Worm (Caenorhabditis elegans): ENCODE measurements around the gene F53B7.7.

F53B7.7 gene

DNA sequence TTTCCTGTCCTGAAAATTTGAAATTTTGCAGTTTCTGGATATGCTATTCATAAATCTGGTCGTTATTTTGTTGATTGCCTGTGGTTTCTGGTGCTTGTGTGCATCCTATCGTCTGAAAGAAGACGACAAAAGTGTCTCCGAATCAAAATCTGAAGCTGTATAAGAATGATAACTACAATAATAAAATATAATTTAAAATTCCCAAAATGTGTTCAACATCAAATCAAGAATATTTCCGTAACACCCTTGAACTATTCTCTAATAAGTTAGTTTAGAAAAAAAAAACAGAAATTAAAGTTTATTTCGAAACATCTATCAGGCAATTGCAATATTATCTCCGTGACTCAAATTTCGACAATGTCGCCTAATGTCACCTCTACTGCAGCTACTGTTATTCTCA lies 41.6 kb downstream of the F53B7.7 start, which contains the start of gene C45B11.8:
Gene C45B11.8 (plus strand): TSS at position 301 of the 400 bp plus-strand sequence.
- TF ChIP-seq tbx-11 (GFP tag; IDR thresholded peaks at IDR 0.05) = no peak
- no peak for TF ChIP-seq ama-1 (optimal IDR thresholded peaks at IDR 0.05)
- no peak for TF ChIP-seq hmg-4 (GFP tag; optimal IDR thresholded peaks at IDR 0.05)
- TF ChIP-seq hmbx-1 (tag; optimal IDR thresholded peaks at IDR 0.05) = no peak
- no peak for TF ChIP-seq ceh-36 (tag; optimal IDR thresholded peaks at IDR 0.05)
- no peak for TF ChIP-seq hnd-1 (tag; optimal IDR thresholded peaks at IDR 0.05)
- TF ChIP-seq ceh-13 (GFP tag; optimal IDR thresholded peaks at IDR 0.05) = no peak
- TF ChIP-seq sea-1 (GFP tag; conservative IDR thresholded peaks at IDR 0.05) = no peak
- no peak for TF ChIP-seq pes-1 (GFP tag; IDR thresholded peaks at IDR 0.05)
- no peak for TF ChIP-seq tra-4 (tag; optimal IDR thresholded peaks at IDR 0.05)
- TF ChIP-seq F13C5.2 (tag; optimal IDR thresholded peaks at IDR 0.05) = no peak
- TF ChIP-seq tbx-37 (GFP tag; conservative IDR thresholded peaks at IDR 0.05) = no peak
- no peak for TF ChIP-seq flt-1 (GFP tag; IDR thresholded peaks at IDR 0.05)
- TF ChIP-seq ets-7 (tag; optimal IDR thresholded peaks at IDR 0.05) = no peak
- TF ChIP-seq scrt-1 (GFP tag; IDR thresholded peaks at IDR 0.05) = no peak
- no peak for TF ChIP-seq aly-1 (tag; optimal IDR thresholded peaks at IDR 0.05)
- no peak for TF ChIP-seq B0310.2 (tag; optimal IDR thresholded peaks at IDR 0.05)

DNA sequence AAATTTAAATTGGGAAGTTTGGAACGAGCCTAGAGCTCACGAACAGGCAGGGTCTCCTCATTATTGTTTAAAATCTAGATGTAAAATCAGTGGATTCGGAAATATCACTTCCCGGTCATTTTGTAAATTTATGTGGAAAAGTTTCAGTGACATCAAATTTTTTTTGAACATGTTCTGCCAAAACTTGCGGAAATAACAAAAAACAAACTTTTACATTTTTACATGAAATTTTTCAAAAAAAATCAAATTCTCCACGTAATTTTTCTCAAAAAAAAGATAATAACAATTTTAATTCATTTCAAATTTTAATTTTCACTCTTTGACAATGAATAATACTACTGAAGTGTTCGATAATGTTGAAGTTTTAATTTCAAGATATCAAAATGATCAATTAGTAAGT lies 42.6 kb downstream of the F53B7.7 start, which contains the start of gene C45B11.5:
Gene C45B11.5 (plus strand): TSS at position 301 of the 400 bp plus-strand sequence.
- TF ChIP-seq scrt-1 (GFP tag; IDR thresholded peaks at IDR 0.05) (no peak), ama-1 (optimal IDR thresholded peaks at IDR 0.05) (no peak), tra-4 (tag; optimal IDR thresholded peaks at IDR 0.05) (no peak), aly-1 (tag; optimal IDR thresholded peaks at IDR 0.05) (no peak), B0310.2 (tag; optimal IDR thresholded peaks at IDR 0.05) (no peak), hmbx-1 (tag; optimal IDR thresholded peaks at IDR 0.05) (no peak), flt-1 (GFP tag; IDR thresholded peaks at IDR 0.05) (no peak), hnd-1 (tag; optimal IDR thresholded peaks at IDR 0.05) (no peak), ceh-13 (GFP tag; optimal IDR thresholded peaks at IDR 0.05) (no peak), ets-7 (tag; optimal IDR thresholded peaks at IDR 0.05) (no peak), tbx-11 (GFP tag; IDR thresholded peaks at IDR 0.05) (no peak), tbx-37 (GFP tag; conservative IDR thresholded peaks at IDR 0.05) (no peak), sea-1 (GFP tag; conservative IDR thresholded peaks at IDR 0.05) (no peak), ceh-36 (tag; optimal IDR thresholded peaks at IDR 0.05) (no peak), F13C5.2 (tag; optimal IDR thresholded peaks at IDR 0.05) (no peak)

DNA sequence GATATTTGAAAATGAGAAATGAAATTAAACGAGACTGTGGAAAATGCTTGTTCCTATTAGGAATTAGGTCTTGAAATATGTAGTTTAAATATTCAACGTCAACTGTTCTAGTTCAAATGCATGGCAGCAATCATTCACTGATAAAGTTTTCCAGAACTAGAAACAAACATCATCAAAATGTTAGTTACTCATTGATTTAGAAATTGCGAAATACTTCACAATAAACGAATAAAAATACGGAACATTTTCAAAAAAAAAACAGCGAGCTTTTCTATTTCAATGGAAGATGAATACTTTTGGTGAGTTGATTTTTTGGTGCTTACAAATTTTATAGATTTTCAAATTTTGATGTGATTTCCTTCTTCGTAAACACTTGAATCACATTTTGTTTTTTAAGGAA lies 43.6 kb downstream of the F53B7.7 start, which contains the start of gene C45B11.2:
Gene C45B11.2 (plus strand): TSS at position 173 of the 400 bp plus-strand sequence.
- TF ChIP-seq B0310.2 (tag; optimal IDR thresholded peaks at IDR 0.05) (no peak), pes-1 (GFP tag; IDR thresholded peaks at IDR 0.05) (no peak), ceh-13 (GFP tag; optimal IDR thresholded peaks at IDR 0.05) (no peak), sea-1 (GFP tag; conservative IDR thresholded peaks at IDR 0.05) (no peak), tbx-11 (GFP tag; IDR thresholded peaks at IDR 0.05) (no peak)

DNA sequence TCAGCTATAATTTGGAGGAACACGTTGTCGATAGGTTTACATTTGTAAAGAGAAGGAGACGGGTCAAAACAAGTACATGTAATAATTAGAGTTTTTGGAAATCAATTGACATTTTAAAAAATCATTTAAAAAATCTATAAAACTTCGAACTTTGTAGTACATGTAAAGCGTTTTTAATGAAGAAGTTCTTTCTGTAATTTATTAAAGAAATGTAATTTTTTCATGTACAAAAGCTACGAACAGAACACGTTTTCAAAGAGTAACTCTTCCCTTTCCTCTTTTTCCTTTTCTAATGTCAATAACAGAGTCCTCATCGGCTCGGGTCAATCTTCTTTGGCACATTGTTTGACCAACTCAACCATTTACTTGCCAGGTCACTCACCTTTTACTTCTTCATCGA lies 44.9 kb downstream of the F53B7.7 start, which contains the start of gene C45B11.6:
Gene C45B11.6 (plus strand): TSS at position 301 of the 400 bp plus-strand sequence.
- TF ChIP-seq scrt-1 (GFP tag; IDR thresholded peaks at IDR 0.05) = no peak
- no peak for TF ChIP-seq aly-1 (tag; optimal IDR thresholded peaks at IDR 0.05)
- no peak for TF ChIP-seq ceh-36 (tag; optimal IDR thresholded peaks at IDR 0.05)
- TF ChIP-seq ets-7 (tag; optimal IDR thresholded peaks at IDR 0.05) = no peak
- TF ChIP-seq sea-1 (GFP tag; conservative IDR thresholded peaks at IDR 0.05) = no peak
- TF ChIP-seq B0310.2 (tag; optimal IDR thresholded peaks at IDR 0.05) = no peak
- no peak for TF ChIP-seq ceh-13 (GFP tag; optimal IDR thresholded peaks at IDR 0.05)
- TF ChIP-seq ama-1 (optimal IDR thresholded peaks at IDR 0.05) = no peak
- TF ChIP-seq hmbx-1 (tag; optimal IDR thresholded peaks at IDR 0.05) = no peak
- TF ChIP-seq tbx-37 (GFP tag; conservative IDR thresholded peaks at IDR 0.05) = no peak
- TF ChIP-seq tbx-11 (GFP tag; IDR thresholded peaks at IDR 0.05) = no peak
- no peak for TF ChIP-seq tra-4 (tag; optimal IDR thresholded peaks at IDR 0.05)
- TF ChIP-seq pes-1 (GFP tag; IDR thresholded peaks at IDR 0.05) = no peak
- TF ChIP-seq F13C5.2 (tag; optimal IDR thresholded peaks at IDR 0.05) = no peak
- TF ChIP-seq hmg-4 (GFP tag; optimal IDR thresholded peaks at IDR 0.05) = no peak

DNA sequence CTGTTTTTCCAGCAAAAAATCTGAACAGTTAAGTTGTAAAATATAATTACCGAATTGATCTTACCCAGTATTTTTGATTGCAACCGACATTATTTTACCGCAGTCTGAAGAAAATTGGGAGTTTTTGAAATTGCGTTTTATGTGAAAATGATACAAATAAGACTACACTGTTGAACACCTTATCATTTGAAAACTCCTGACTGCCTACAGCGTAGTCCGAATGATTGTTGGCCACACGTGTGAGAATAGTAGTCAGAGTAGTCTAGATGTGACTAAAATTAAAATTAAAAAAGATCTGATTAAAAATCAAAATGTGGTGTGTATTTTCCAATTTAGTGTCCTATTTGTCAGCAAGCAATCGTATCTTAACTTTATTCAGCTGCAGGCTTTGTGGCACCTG lies 47.8 kb downstream of the F53B7.7 start, which contains the start of gene dhs-18:
Gene dhs-18 (minus strand): TSS at position 104 of the 400 bp plus-strand sequence.
- TF ChIP-seq scrt-1 (GFP tag; IDR thresholded peaks at IDR 0.05) (no peak), F13C5.2 (tag; optimal IDR thresholded peaks at IDR 0.05) (no peak), hmbx-1 (tag; optimal IDR thresholded peaks at IDR 0.05) (no peak), aly-1 (tag; optimal IDR thresholded peaks at IDR 0.05) (no peak), tbx-37 (GFP tag; conservative IDR thresholded peaks at IDR 0.05) (no peak), ceh-36 (tag; optimal IDR thresholded peaks at IDR 0.05) (no peak), ets-7 (tag; optimal IDR thresholded peaks at IDR 0.05) (no peak), B0310.2 (tag; optimal IDR thresholded peaks at IDR 0.05) (no peak), hnd-1 (tag; optimal IDR thresholded peaks at IDR 0.05) (no peak), ama-1 (optimal IDR thresholded peaks at IDR 0.05) (no peak), flt-1 (GFP tag; IDR thresholded peaks at IDR 0.05) (no peak), pes-1 (GFP tag; IDR thresholded peaks at IDR 0.05) (no peak), sea-1 (GFP tag; conservative IDR thresholded peaks at IDR 0.05) (no peak), tra-4 (tag; optimal IDR thresholded peaks at IDR 0.05) (no peak), hmg-4 (GFP tag; optimal IDR thresholded peaks at IDR 0.05) (no peak), ceh-13 (GFP tag; optimal IDR thresholded peaks at IDR 0.05) (no peak), tbx-11 (GFP tag; IDR thresholded peaks at IDR 0.05) (no peak)

DNA sequence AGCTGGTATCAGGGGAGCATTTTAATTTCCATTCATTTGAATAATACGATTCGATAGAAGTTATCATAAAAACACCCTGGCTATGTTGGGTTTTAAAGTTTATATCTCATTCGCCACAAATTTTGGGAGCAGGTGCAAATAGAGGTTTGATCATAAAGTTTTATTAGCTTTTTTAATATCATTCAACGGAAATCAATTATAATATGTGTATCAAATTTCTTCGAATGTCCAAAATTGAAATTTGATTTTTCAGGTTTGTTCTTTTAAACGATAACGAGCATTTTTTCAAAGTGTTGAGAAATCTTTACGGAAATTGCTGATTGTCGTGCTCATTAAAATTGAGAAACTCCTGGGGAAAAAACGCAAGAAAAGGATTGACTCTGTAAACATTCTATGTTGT lies 49.8 kb downstream of the F53B7.7 start, which contains the start of gene srh-74:
Gene srh-74 (minus strand): TSS at position 101 of the 400 bp plus-strand sequence.
- TF ChIP-seq ets-7 (tag; optimal IDR thresholded peaks at IDR 0.05) (no peak), tra-4 (tag; optimal IDR thresholded peaks at IDR 0.05) (no peak), flt-1 (GFP tag; IDR thresholded peaks at IDR 0.05) (no peak), ama-1 (optimal IDR thresholded peaks at IDR 0.05) (no peak), aly-1 (tag; optimal IDR thresholded peaks at IDR 0.05) (no peak), sea-1 (GFP tag; conservative IDR thresholded peaks at IDR 0.05) (no peak), hmg-4 (GFP tag; optimal IDR thresholded peaks at IDR 0.05) (no peak), B0310.2 (tag; optimal IDR thresholded peaks at IDR 0.05) (no peak), tbx-37 (GFP tag; conservative IDR thresholded peaks at IDR 0.05) (no peak)
